Fruit fly (Drosophila melanogaster): Measurements from ENCODE around the gene CG43092.

CG43092 gene

dm6 chr3R:22726771-22727455, 42.6 kb downstream of the CG43092 start, which contains the start of gene CG45049 (continued):
- TF ChIP-seq lov (optimal IDR thresholded peaks at IDR 0.05): no peak
- TF ChIP-seq lov (GFP tag; IDR thresholded peaks at IDR 0.05): no peak
- TF ChIP-seq bcd (GFP tag; optimal IDR thresholded peaks at IDR 0.05): no peak
- peak; percentile 93 for TF ChIP-seq hb (GFP tag; IDR thresholded peaks at IDR 0.05; ENCODE audit: partially characterized antibody)
- no peak for TF ChIP-seq CG8388 (GFP tag; optimal IDR thresholded peaks at IDR 0.05)
- no peak for TF ChIP-seq dati (GFP tag; IDR thresholded peaks at IDR 0.05)
- no peak for TF ChIP-seq CG2875 (GFP tag; optimal IDR thresholded peaks at IDR 0.05)
- no peak for TF ChIP-seq fd96Cb (tag; optimal IDR thresholded peaks at IDR 0.05)
- TF ChIP-seq CG2199 (GFP tag; IDR thresholded peaks at IDR 0.05): 0 out of 3 replicates have a peak, but pooled peaks have one; percentile 10
- TF ChIP-seq lmd (GFP tag; IDR thresholded peaks at IDR 0.05): no peak; the same call in 1 of the 2 replicates
- TF ChIP-seq Trl (optimal IDR thresholded peaks at IDR 0.05): peak in 1 of 2 experiments; percentile 69
- TF ChIP-seq Trl (GFP tag; optimal IDR thresholded peaks at IDR 0.05): no peak
- peak; percentile 79 for TF ChIP-seq CG13287 (GFP tag; IDR thresholded peaks at IDR 0.05; ENCODE audit: partially characterized antibody)
- no peak for TF ChIP-seq CG13775 (GFP tag; optimal IDR thresholded peaks at IDR 0.05)
- no peak for TF ChIP-seq tap (tag; optimal IDR thresholded peaks at IDR 0.05)
- no peak for TF ChIP-seq chn (GFP tag; optimal IDR thresholded peaks at IDR 0.05)
- TF ChIP-seq CG12744 (GFP tag; optimal IDR thresholded peaks at IDR 0.05): no peak
- no peak for TF ChIP-seq CG1024 (GFP tag; IDR thresholded peaks at IDR 0.05)
- TF ChIP-seq trh (GFP tag; optimal IDR thresholded peaks at IDR 0.05): no peak
- no peak for TF ChIP-seq CG16863 (GFP tag; optimal IDR thresholded peaks at IDR 0.05)
- no peak for TF ChIP-seq sisA (GFP tag; IDR thresholded peaks at IDR 0.05)
- TF ChIP-seq D19A (tag; optimal IDR thresholded peaks at IDR 0.05): no peak
- TF ChIP-seq ftz-f1 (GFP tag; optimal IDR thresholded peaks at IDR 0.05): peak; percentile 22
- TF ChIP-seq Mad (GFP tag; optimal IDR thresholded peaks at IDR 0.05): no peak
- TF ChIP-seq ro (GFP tag; IDR thresholded peaks at IDR 0.05): no peak
- no peak for TF ChIP-seq grau (tag; optimal IDR thresholded peaks at IDR 0.05)
- TF ChIP-seq vvl (GFP tag; IDR thresholded peaks at IDR 0.05): no peak
- TF ChIP-seq ato (GFP tag; IDR thresholded peaks at IDR 0.05; ENCODE audit: partially characterized antibody): peak; percentile 92
- no peak for TF ChIP-seq CG18764 (GFP tag; optimal IDR thresholded peaks at IDR 0.05)
- no peak for TF ChIP-seq croc (GFP tag; conservative IDR thresholded peaks at IDR 0.05)
- TF ChIP-seq jigr1 (GFP tag; IDR thresholded peaks at IDR 0.05): no peak
- no peak for TF ChIP-seq br (optimal IDR thresholded peaks at IDR 0.05)
- TF ChIP-seq PHDP (tag; optimal IDR thresholded peaks at IDR 0.05): no peak
- no peak for TF ChIP-seq Awh (GFP tag; IDR thresholded peaks at IDR 0.05)
- no peak for TF ChIP-seq jing (GFP tag; optimal IDR thresholded peaks at IDR 0.05)
- no peak for TF ChIP-seq Rx (GFP tag; IDR thresholded peaks at IDR 0.05)
- no peak for TF ChIP-seq CG10462 (GFP tag; optimal IDR thresholded peaks at IDR 0.05)
- no peak for TF ChIP-seq Atf3 (GFP tag; optimal IDR thresholded peaks at IDR 0.05)
- TF ChIP-seq CG15601 (tag; optimal IDR thresholded peaks at IDR 0.05): no peak
- TF ChIP-seq mam (GFP tag; optimal IDR thresholded peaks at IDR 0.05): peak; percentile 25
- no peak for TF ChIP-seq D19B (GFP tag; optimal IDR thresholded peaks at IDR 0.05)
- no peak for TF ChIP-seq Abd-B (GFP tag; optimal IDR thresholded peaks at IDR 0.05)
- TF ChIP-seq ab (GFP tag; optimal IDR thresholded peaks at IDR 0.05): no peak
- TF ChIP-seq Ravus (GFP tag; IDR thresholded peaks at IDR 0.05): no peak
- no peak for TF ChIP-seq CG8089 (GFP tag; optimal IDR thresholded peaks at IDR 0.05)
- no peak for TF ChIP-seq dan (GFP tag; IDR thresholded peaks at IDR 0.05)
- TF ChIP-seq Blimp-1 (GFP tag; optimal IDR thresholded peaks at IDR 0.05): no peak
- TF ChIP-seq CG5180 (GFP tag; optimal IDR thresholded peaks at IDR 0.05): no peak
- no peak for TF ChIP-seq chif (GFP tag; optimal IDR thresholded peaks at IDR 0.05)
- TF ChIP-seq lbe (GFP tag; optimal IDR thresholded peaks at IDR 0.05): no peak
- TF ChIP-seq CG2889 (GFP tag; IDR thresholded peaks at IDR 0.05): no peak
- TF ChIP-seq da (GFP tag; optimal IDR thresholded peaks at IDR 0.05): no peak

Data from whole organism, embryonic.